Worm (Caenorhabditis elegans): ENCODE data around the gene tor-1.

tor-1 gene

DNA sequence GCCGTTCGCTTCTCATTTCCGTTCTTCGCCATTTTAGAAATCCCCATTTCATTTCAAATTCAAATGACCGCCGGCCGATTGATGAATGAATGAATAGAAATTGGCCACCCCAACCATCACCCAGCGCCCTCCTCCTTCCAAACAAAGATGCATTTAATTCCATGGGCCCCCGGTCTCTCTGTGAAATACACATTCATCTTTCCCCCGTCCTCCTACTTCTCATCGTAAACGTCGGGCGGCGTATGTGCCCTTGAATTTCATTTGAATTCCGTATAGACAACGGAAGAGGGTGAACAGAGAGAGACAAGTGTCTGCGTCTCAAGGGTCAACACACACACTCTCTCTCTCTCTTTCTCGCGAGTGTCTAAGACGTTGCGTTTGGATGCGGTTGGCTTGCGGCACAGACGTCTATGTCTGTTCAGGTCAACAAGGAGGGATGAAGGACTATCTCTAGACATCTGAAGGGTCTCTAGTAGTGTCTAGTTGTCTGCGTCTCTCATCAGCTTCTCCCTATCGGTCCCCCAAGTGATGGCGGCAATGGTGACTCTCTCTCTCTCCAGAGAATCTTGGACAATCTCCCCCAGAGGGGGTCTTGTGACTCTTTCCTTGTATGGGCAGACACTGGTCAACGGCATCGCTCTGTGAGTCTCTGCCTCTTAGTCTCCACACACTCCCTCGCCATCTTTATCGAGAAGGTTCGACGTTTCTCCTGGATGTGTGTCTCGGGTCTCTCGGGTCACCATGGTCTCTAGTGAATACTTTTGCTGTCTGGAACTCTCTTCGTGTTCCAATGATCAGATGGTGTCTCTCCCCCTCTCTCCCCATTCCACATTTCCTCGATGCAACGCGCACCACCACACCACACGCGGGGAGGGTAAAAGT, 47.3 kb upstream of the tor-1 start:
- peak; percentile 81 for TF ChIP-seq sox-2 (GFP tag; IDR thresholded peaks at IDR 0.05)
- peak; percentile 84 for TF ChIP-seq ama-1 (optimal IDR thresholded peaks at IDR 0.05)
- peak; percentile 2 for TF ChIP-seq ceh-18 (tag; optimal IDR thresholded peaks at IDR 0.05)
- no peak for TF ChIP-seq odd-2 (tag; optimal IDR thresholded peaks at IDR 0.05)
- no peak for TF ChIP-seq dmd-4 (tag; optimal IDR thresholded peaks at IDR 0.05; ENCODE audit: borderline replicate concordance)
- no peak for TF ChIP-seq sdc-2 (tag; optimal IDR thresholded peaks at IDR 0.05)
- TF ChIP-seq pros-1 (tag; optimal IDR thresholded peaks at IDR 0.05): peak; percentile 86
- TF ChIP-seq npax-4 (tag; optimal IDR thresholded peaks at IDR 0.05): no peak
- TF ChIP-seq madf-2 (tag; optimal IDR thresholded peaks at IDR 0.05): no peak
- TF ChIP-seq dve-1 (tag; optimal IDR thresholded peaks at IDR 0.05): no peak
- TF ChIP-seq unc-86 (tag; optimal IDR thresholded peaks at IDR 0.05): no peak
- no peak for TF ChIP-seq nhr-11 (tag; optimal IDR thresholded peaks at IDR 0.05)
- TF ChIP-seq pha-4 (tag; optimal IDR thresholded peaks at IDR 0.05): no peak
- TF ChIP-seq lin-11 (tag; optimal IDR thresholded peaks at IDR 0.05): no peak
- TF ChIP-seq hlh-6 (tag; optimal IDR thresholded peaks at IDR 0.05): no peak
- no peak for TF ChIP-seq Y22D7AL.16 (tag; optimal IDR thresholded peaks at IDR 0.05)
- peak; percentile 39 for TF ChIP-seq T23F11.4 (GFP tag; optimal IDR thresholded peaks at IDR 0.05)
- TF ChIP-seq ceh-19 (GFP tag; optimal IDR thresholded peaks at IDR 0.05): peak; percentile 36
- no peak for TF ChIP-seq ets-4 (tag; optimal IDR thresholded peaks at IDR 0.05)
- peak; percentile 40 for TF ChIP-seq pag-3 (tag; optimal IDR thresholded peaks at IDR 0.05; ENCODE audit: borderline replicate concordance)
- no peak for TF ChIP-seq tbx-7 (tag; optimal IDR thresholded peaks at IDR 0.05)
- TF ChIP-seq fax-1 (tag; optimal IDR thresholded peaks at IDR 0.05): no peak
- peak; percentile 71 for TF ChIP-seq ceh-14 (tag; optimal IDR thresholded peaks at IDR 0.05)
- peak; percentile 66 for TF ChIP-seq tbx-2 (tag; optimal IDR thresholded peaks at IDR 0.05)
- no peak for TF ChIP-seq pat-9 (tag; optimal IDR thresholded peaks at IDR 0.05)
- no peak for TF ChIP-seq sox-4 (tag; optimal IDR thresholded peaks at IDR 0.05)
- TF ChIP-seq che-1 (tag; optimal IDR thresholded peaks at IDR 0.05): no peak
- TF ChIP-seq hlh-13 (GFP tag; optimal IDR thresholded peaks at IDR 0.05): no peak
- no peak for TF ChIP-seq ceh-45 (GFP tag; IDR thresholded peaks at IDR 0.05)
- TF ChIP-seq elt-2 (tag; optimal IDR thresholded peaks at IDR 0.05): peak; percentile 22
- no peak for TF ChIP-seq zip-5 (tag; optimal IDR thresholded peaks at IDR 0.05)
- TF ChIP-seq K09A11.1 (tag; optimal IDR thresholded peaks at IDR 0.05; ENCODE audit: insufficient read depth): peak; percentile 58
- TF ChIP-seq ceh-31 (tag; optimal IDR thresholded peaks at IDR 0.05): peak; percentile 79
- TF ChIP-seq hlh-15 (tag; optimal IDR thresholded peaks at IDR 0.05): no peak
- TF ChIP-seq ceh-6 (GFP tag; optimal IDR thresholded peaks at IDR 0.05): peak; percentile 47
- TF ChIP-seq fkh-10 (GFP tag; optimal IDR thresholded peaks at IDR 0.05): no peak
- peak; percentile 54 for TF ChIP-seq ref-2 (tag; optimal IDR thresholded peaks at IDR 0.05)
- TF ChIP-seq C08G9.2 (tag; optimal IDR thresholded peaks at IDR 0.05): no peak
- TF ChIP-seq pax-1 (tag; optimal IDR thresholded peaks at IDR 0.05): peak; percentile 84
- TF ChIP-seq ttx-3 (tag; optimal IDR thresholded peaks at IDR 0.05): peak; percentile 29
- no peak for TF ChIP-seq ztf-16 (tag; optimal IDR thresholded peaks at IDR 0.05)
- no peak for TF ChIP-seq nhr-232 (tag; optimal IDR thresholded peaks at IDR 0.05)
- peak; percentile 77 for TF ChIP-seq unc-42 (tag; optimal IDR thresholded peaks at IDR 0.05)
- TF ChIP-seq ceh-24 (tag; optimal IDR thresholded peaks at IDR 0.05): no peak
- TF ChIP-seq ahr-1 (tag; optimal IDR thresholded peaks at IDR 0.05): no peak
- TF ChIP-seq ceh-34 (tag; optimal IDR thresholded peaks at IDR 0.05): peak; percentile 62
- TF ChIP-seq nfya-1 (tag; optimal IDR thresholded peaks at IDR 0.05): peak; percentile 84
- TF ChIP-seq ceh-48 (tag; optimal IDR thresholded peaks at IDR 0.05): no peak
- peak; percentile 91 for TF ChIP-seq hlh-30 (tag; optimal IDR thresholded peaks at IDR 0.05; ENCODE audit: insufficient read depth)
- peak; percentile 94 for TF ChIP-seq unc-55 (GFP tag; optimal IDR thresholded peaks at IDR 0.05)
- peak; percentile 58 for TF ChIP-seq ceh-2 (tag; optimal IDR thresholded peaks at IDR 0.05)

Measured in whole organism, late embryonic.